Fruit fly (Drosophila melanogaster): ENCODE measurements around the gene Elo68beta.

Gene Elo68beta

dm6 chr3L:11089805-11090440, 11.6 kb downstream of the Elo68beta start (continued):
- TF ChIP-seq CG31224 (GFP tag; IDR thresholded peaks at IDR 0.05) (0 out of 2 replicates have a peak, but pooled peaks have one; percentile 32), CG10462 (GFP tag; optimal IDR thresholded peaks at IDR 0.05) (peak; percentile 92), phol (tag; optimal IDR thresholded peaks at IDR 0.05) (peak; percentile 91), mld (GFP tag; IDR thresholded peaks at IDR 0.05; ENCODE audit: partially characterized antibody) (no peak), CG18011 (GFP tag; optimal IDR thresholded peaks at IDR 0.05) (peak; percentile 77), MBD-R2 (GFP tag; IDR thresholded peaks at IDR 0.05) (peak; percentile 23; the same call in 1 of the 2 replicates), luna (GFP tag; optimal IDR thresholded peaks at IDR 0.05) (no peak), CG9215 (GFP tag; IDR thresholded peaks at IDR 0.05) (0 out of 2 replicates have a peak, but pooled peaks have one; percentile 32), pb (GFP tag; optimal IDR thresholded peaks at IDR 0.05) (peak; percentile 34), Kr (GFP tag; optimal IDR thresholded peaks at IDR 0.05) (peak; percentile 88), CG18599 (GFP tag; optimal IDR thresholded peaks at IDR 0.05) (peak; percentile 85), Hr39 (optimal IDR thresholded peaks at IDR 0.05) (no peak), Sin3A (optimal IDR thresholded peaks at IDR 0.05) (no peak), CG1792 (GFP tag; optimal IDR thresholded peaks at IDR 0.05) (peak; percentile 77), CG7928 (GFP tag; optimal IDR thresholded peaks at IDR 0.05) (peak; percentile 14), CG11085 (GFP tag; IDR thresholded peaks at IDR 0.05) (no peak), CG15073 (GFP tag; optimal IDR thresholded peaks at IDR 0.05) (peak; percentile 61), mam (GFP tag; optimal IDR thresholded peaks at IDR 0.05) (peak; percentile 71), zen2 (GFP tag; IDR thresholded peaks at IDR 0.05; ENCODE audit: partially characterized antibody) (no peak), eyg (GFP tag; optimal IDR thresholded peaks at IDR 0.05) (peak; percentile 77), tx (GFP tag; optimal IDR thresholded peaks at IDR 0.05) (peak; percentile 80), fd64A (GFP tag; optimal IDR thresholded peaks at IDR 0.05) (peak; percentile 45), CG8359 (GFP tag; optimal IDR thresholded peaks at IDR 0.05; ENCODE audit: borderline replicate concordance) (peak; percentile 71), pfk (GFP tag; optimal IDR thresholded peaks at IDR 0.05) (peak; percentile 30), Nf-YC (tag; optimal IDR thresholded peaks at IDR 0.05) (peak; percentile 84), HmgZ (tag; optimal IDR thresholded peaks at IDR 0.05) (peak; percentile 77), Dek (tag; optimal IDR thresholded peaks at IDR 0.05) (peak; percentile 76), ac (GFP tag; optimal IDR thresholded peaks at IDR 0.05) (peak; percentile 75), sqz (GFP tag; optimal IDR thresholded peaks at IDR 0.05) (peak; percentile 86), sd (tag; optimal IDR thresholded peaks at IDR 0.05) (peak; percentile 73), CG10979 (tag; optimal IDR thresholded peaks at IDR 0.05) (peak; percentile 95), ase (GFP tag; IDR thresholded peaks at IDR 0.05) (peak; percentile 43), D19A (tag; optimal IDR thresholded peaks at IDR 0.05) (peak; percentile 93), Dad (GFP tag; optimal IDR thresholded peaks at IDR 0.05) (peak; percentile 63), CG18764 (GFP tag; optimal IDR thresholded peaks at IDR 0.05) (peak; percentile 81), danr (GFP tag; IDR thresholded peaks at IDR 0.05) (peak; percentile 58; the same call in 1 of the 2 replicates), insv (GFP tag; optimal IDR thresholded peaks at IDR 0.05) (peak in 1 of 2 experiments; percentile 62), Lhr (GFP tag; optimal IDR thresholded peaks at IDR 0.05) (peak; percentile 81), ATbp (GFP tag; optimal IDR thresholded peaks at IDR 0.05) (peak; percentile 86), CoRest (tag; optimal IDR thresholded peaks at IDR 0.05) (peak; percentile 95), CG8089 (GFP tag; optimal IDR thresholded peaks at IDR 0.05) (peak; percentile 69), vnd (GFP tag; IDR thresholded peaks at IDR 0.05; ENCODE audit: partially characterized antibody) (peak; percentile 50; the same call in 1 of the 3 replicates), CG13296 (GFP tag; optimal IDR thresholded peaks at IDR 0.05) (peak; percentile 90), CG6175 (GFP tag; IDR thresholded peaks at IDR 0.05) (no peak), sc (optimal IDR thresholded peaks at IDR 0.05) (no peak), sc (GFP tag; optimal IDR thresholded peaks at IDR 0.05) (peak; percentile 89), CG15601 (tag; optimal IDR thresholded peaks at IDR 0.05) (peak; percentile 88), CG1647 (GFP tag; optimal IDR thresholded peaks at IDR 0.05) (peak; percentile 73), zf30C (GFP tag; optimal IDR thresholded peaks at IDR 0.05) (no peak), CG12299 (tag; optimal IDR thresholded peaks at IDR 0.05) (peak; percentile 80)
